Worm (Caenorhabditis elegans) whole organism, young adult: ENCODE data around the gene lron-2.
A peak's percentile ranks its signal among the peaks of the same experiment; 100 is the strongest.

Experiments used
- B0035.1 ChIP-seq: sonication (generic microtip); optimal IDR thresholded peaks from 2 replicates; lab custom pipeline; 2016; ENCODE audit warnings: missing genetic modification characterization, mild to moderate bottlenecking, missing compliant biosample characterization, missing genotype, missing genetic modification reagents
- D2030.7 ChIP-seq: fragments of 200-800 bp; sonication (Bioruptor generic); IDR thresholded peaks from 2 replicates; pipeline ENCODE4 v1.3.6; 2022; ENCODE audit warnings: missing genetic modification reagents, missing genetic modification characterization, missing compliant biosample characterization
- F23B12.7 ChIP-seq: sonication (generic microtip); optimal IDR thresholded peaks from 2 replicates; lab custom pipeline; 2017; ENCODE audit warnings: missing genetic modification characterization, mild to moderate bottlenecking, missing compliant biosample characterization, antibody characterized with exemption, moderate library complexity; ENCODE audit not compliant: insufficient read depth
- F49E8.2 ChIP-seq: sonication (generic microtip); optimal IDR thresholded peaks from 3 replicates; lab custom pipeline; 2017; ENCODE audit warnings: missing genetic modification characterization, mild to moderate bottlenecking, missing compliant biosample characterization, antibody characterized with exemption, moderate library complexity; ENCODE audit not compliant: insufficient read depth
- F52B5.7 ChIP-seq: sonication (generic microtip); optimal IDR thresholded peaks from 2 replicates; lab custom pipeline; 2016; ENCODE audit warnings: mild to moderate bottlenecking, missing genetic modification characterization, missing compliant biosample characterization
- F57A8.1 ChIP-seq: fragments of 200-800 bp; sonication (Bioruptor generic); optimal IDR thresholded peaks from 2 replicates; lab custom pipeline; 2018; ENCODE audit warnings: mild to moderate bottlenecking, missing genetic modification characterization, moderate library complexity, missing compliant biosample characterization
- F57C9.4 ChIP-seq: sonication (generic microtip); optimal IDR thresholded peaks from 2 replicates; lab custom pipeline; 2017; ENCODE audit warnings: mild to moderate bottlenecking, missing genetic modification characterization, missing compliant biosample characterization
- Y95B8A.8 ChIP-seq: fragments of 200-800 bp; sonication (Bioruptor generic); IDR thresholded peaks from 2 replicates; pipeline ENCODE4 v1.3.6; 2022; ENCODE audit warnings: missing genetic modification reagents, missing genetic modification characterization, missing compliant biosample characterization
- aptf-3 ChIP-seq: fragments of 200-800 bp; sonication (Bioruptor generic); IDR thresholded peaks from 2 replicates; pipeline ENCODE4 v1.3.6; 2022; ENCODE audit warnings: missing genetic modification characterization, missing compliant biosample characterization
- atf-7 ChIP-seq: sonication (generic microtip); optimal IDR thresholded peaks from 2 replicates; lab custom pipeline; 2017; ENCODE audit warnings: mild to moderate bottlenecking, missing genetic modification characterization, missing compliant biosample characterization
- attf-3 ChIP-seq: fragments of 200-800 bp; sonication (Bioruptor generic); conservative IDR thresholded peaks from 2 replicates; pipeline ENCODE4 v1.3.6; 2022; ENCODE audit warnings: missing genetic modification reagents, missing genetic modification characterization, missing compliant biosample characterization
- attf-5 ChIP-seq: fragments of 200-800 bp; sonication (Bioruptor generic); optimal IDR thresholded peaks from 2 replicates; lab custom pipeline; 2018; ENCODE audit warnings: mild to moderate bottlenecking, missing genetic modification characterization, missing compliant biosample characterization
- attf-6 ChIP-seq: fragments of 200-800 bp; sonication (Bioruptor generic); IDR thresholded peaks from 2 replicates; pipeline ENCODE4 v1.3.6; 2022; ENCODE audit warnings: missing genetic modification reagents, missing genetic modification characterization, missing compliant biosample characterization
- bed-1 ChIP-seq: fragments of 200-800 bp; sonication (Bioruptor generic); IDR thresholded peaks from 2 replicates; pipeline ENCODE4 v1.3.6; 2022; ENCODE audit warnings: missing genetic modification reagents, missing genetic modification characterization, missing compliant biosample characterization
- bed-2 ChIP-seq: fragments of 200-800 bp; sonication (Bioruptor generic); IDR thresholded peaks from 2 replicates; pipeline ENCODE4 v1.3.6; 2022; ENCODE audit warnings: missing genetic modification reagents, missing genetic modification characterization, missing compliant biosample characterization
- cebp-1 ChIP-seq, 2 experiments: fragments of 200-800 bp in 1 of 2; sonication (Bioruptor generic) in 1 of 2; sonication (generic microtip) in 1 of 2; IDR thresholded peaks in 1 of 2; optimal IDR thresholded peaks in 1 of 2; 2 replicates each; pipeline versions ENCODE4 v1.3.6 to Lab custom; 2017 to 2022; ENCODE audit warnings: missing compliant biosample characterization in 2 of 2, missing genetic modification characterization in 2 of 2, mild to moderate bottlenecking in 1 of 2, missing genetic modification reagents in 1 of 2, moderate library complexity in 1 of 2
- ceh-40 ChIP-seq: fragments of 200-800 bp; sonication (Bioruptor generic); IDR thresholded peaks from 2 replicates; pipeline ENCODE4 v1.3.6; 2022; ENCODE audit warnings: missing genetic modification characterization, missing compliant biosample characterization
- egl-44 ChIP-seq: fragments of 200-800 bp; sonication (Bioruptor generic); IDR thresholded peaks from 2 replicates; pipeline ENCODE4 v1.3.6; 2022; ENCODE audit warnings: missing genetic modification reagents, missing genetic modification characterization, missing compliant biosample characterization
- egrh-3 ChIP-seq: fragments of 200-800 bp; sonication (Bioruptor generic); IDR thresholded peaks from 2 replicates; pipeline ENCODE4 v1.3.6; 2022; ENCODE audit warnings: missing genetic modification reagents, missing genetic modification characterization, missing compliant biosample characterization
- hsf-1 ChIP-seq: fragments of 200-800 bp; sonication (Bioruptor generic); IDR thresholded peaks from 2 replicates; pipeline ENCODE4 v1.3.6; 2022; ENCODE audit warnings: missing genetic modification reagents, missing genetic modification characterization, missing compliant biosample characterization
- lag-1 ChIP-seq: fragments of 200-800 bp; sonication (Bioruptor generic); IDR thresholded peaks from 2 replicates; pipeline ENCODE4 v1.3.6; 2022; ENCODE audit warnings: missing genetic modification reagents, missing genetic modification characterization, missing compliant biosample characterization
- let-607 ChIP-seq, 2 experiments: fragments of 200-800 bp in 1 of 2; sonication (Bioruptor generic) in 1 of 2; sonication (generic microtip) in 1 of 2; optimal IDR thresholded peaks; 2 replicates each; lab custom pipeline; 2016 to 2018; ENCODE audit warnings: mild to moderate bottlenecking in 2 of 2, missing compliant biosample characterization in 2 of 2, missing genetic modification characterization in 2 of 2, moderate library complexity in 2 of 2, missing genotype in 1 of 2
- lin-26 ChIP-seq: fragments of 200-800 bp; sonication (Bioruptor generic); IDR thresholded peaks from 2 replicates; pipeline ENCODE4 v1.3.6; 2022; ENCODE audit warnings: missing genetic modification reagents, missing genetic modification characterization, missing compliant biosample characterization
- lsl-1 ChIP-seq: fragments of 200-800 bp; sonication (Bioruptor generic); optimal IDR thresholded peaks from 2 replicates; lab custom pipeline; 2018; ENCODE audit warnings: mild to moderate bottlenecking, missing genetic modification characterization, moderate library complexity, missing compliant biosample characterization
- lsy-27 ChIP-seq: sonication (generic microtip); optimal IDR thresholded peaks from 2 replicates; lab custom pipeline; 2017; ENCODE audit warnings: missing genetic modification characterization, mild to moderate bottlenecking, missing compliant biosample characterization, antibody characterized with exemption, missing genotype, borderline replicate concordance; ENCODE audit not compliant: insufficient read depth
- madf-8 ChIP-seq: fragments of 200-800 bp; sonication (Bioruptor generic); conservative IDR thresholded peaks from 2 replicates; pipeline ENCODE4 v1.3.6; 2022; ENCODE audit warnings: missing genetic modification reagents, missing genetic modification characterization, missing compliant biosample characterization
- mcd-1 ChIP-seq: fragments of 200-800 bp; sonication (Bioruptor generic); IDR thresholded peaks from 2 replicates; pipeline ENCODE4 v1.3.6; 2022; ENCODE audit warnings: missing genetic modification reagents, missing genetic modification characterization, missing compliant biosample characterization
- nhr-179 ChIP-seq: sonication (generic microtip); optimal IDR thresholded peaks from 2 replicates; lab custom pipeline; 2016; ENCODE audit warnings: mild to moderate bottlenecking, missing genetic modification characterization, missing compliant biosample characterization
- nhr-80 ChIP-seq: sonication (generic microtip); optimal IDR thresholded peaks from 2 replicates; lab custom pipeline; 2016; ENCODE audit warnings: missing genetic modification characterization, missing compliant biosample characterization
- pbrm-1 ChIP-seq: fragments of 200-800 bp; sonication (Bioruptor generic); IDR thresholded peaks from 2 replicates; pipeline ENCODE4 v1.3.6; 2022; ENCODE audit warnings: missing genetic modification reagents, missing genetic modification characterization, missing compliant biosample characterization
- snpc-3.4 ChIP-seq: sonication (generic microtip); optimal IDR thresholded peaks from 2 replicates; lab custom pipeline; 2017; ENCODE audit warnings: missing genetic modification characterization, mild to moderate bottlenecking, missing compliant biosample characterization, antibody characterized with exemption, moderate library complexity, missing genotype, missing genetic modification reagents
- snpc-4 ChIP-seq, 5 experiments: fragments of 150-350 bp in 1 of 5; sonication (generic microtip) in 4 of 5; optimal IDR thresholded peaks; 2 replicates each; lab custom pipeline; 2014 to 2018; ENCODE audit warnings: missing genetic modification characterization in 5 of 5, missing biosample characterization in 3 of 5, antibody characterized with exemption in 2 of 5, mild to moderate bottlenecking in 2 of 5, missing compliant biosample characterization in 2 of 5, missing genotype in 2 of 5, moderate library complexity in 2 of 5, missing genetic modification reagents in 1 of 5
- unc-62 ChIP-seq: fragments of 150-350 bp; optimal IDR thresholded peaks from 2 replicates; lab custom pipeline; 2014; ENCODE audit warnings: missing biosample characterization, missing genetic modification reagents, missing genetic modification characterization
- zfh-2 ChIP-seq: fragments of 200-800 bp; sonication (Bioruptor generic); conservative IDR thresholded peaks from 2 replicates; pipeline ENCODE4 v1.3.6; 2022; ENCODE audit warnings: missing genetic modification reagents, missing genetic modification characterization, missing compliant biosample characterization
- ztf-26 ChIP-seq: sonication (generic microtip); optimal IDR thresholded peaks from 2 replicates; lab custom pipeline; 2017; ENCODE audit warnings: missing genetic modification characterization, missing compliant biosample characterization
- ztf-6 ChIP-seq: fragments of 200-800 bp; sonication (Bioruptor generic); IDR thresholded peaks from 2 replicates; pipeline ENCODE4 v1.3.6; 2022; ENCODE audit warnings: missing genetic modification reagents, missing genetic modification characterization, missing compliant biosample characterization

lron-2 gene

ce11 chrV:9287460-9287859 lies at the start of gene lron-2:
Gene lron-2 (minus strand): TSS chrV:9287560.
- TF ChIP-seq lag-1 (GFP tag; lab: Robert Waterston, UW) (no peak), egrh-3 (GFP tag; lab: Robert Waterston, UW) (no peak), ztf-26 (tag; lab: Kevin White, UChicago) (no peak), bed-1 (no peak), zfh-2 (GFP tag; lab: Robert Waterston, UW) (0 out of 2 replicates have a peak, but pooled peaks have one; percentile 27), pbrm-1 (GFP tag; lab: Robert Waterston, UW) (no peak), F52B5.7 (tag; lab: Kevin White, UChicago) (no peak), aptf-3 (GFP tag; lab: Robert Waterston, UW) (no peak)

ce11 chrV:9336462-9336861 lies 49.1 kb upstream of the lron-2 start, which contains the start of gene coq-6:
Gene coq-6 (plus strand): TSS chrV:9336762.
- no peak for TF ChIP-seq F49E8.2 (tag; lab: Kevin White, UChicago)
- TF ChIP-seq bed-1, result no peak
- no peak for TF ChIP-seq F52B5.7 (tag; lab: Kevin White, UChicago)
- TF ChIP-seq attf-5, result no peak
- no peak for TF ChIP-seq cebp-1 (GFP tag; IDR thresholded peaks at IDR 0.05; lab: Robert Waterston, UW)
- peak; percentile 1 for TF ChIP-seq cebp-1 (tag; optimal IDR thresholded peaks at IDR 0.05; lab: Kevin White, UChicago)
- no peak for TF ChIP-seq ztf-6

ce11 chrV:9334216-9334615 lies 46.9 kb upstream of the lron-2 start, which contains the start of gene ucp-4:
Gene ucp-4 (plus strand): TSS chrV:9334298.
- TF ChIP-seq hsf-1 (GFP tag; lab: Robert Waterston, UW), result no peak
- TF ChIP-seq nhr-80, result peak; percentile 72
- no peak for TF ChIP-seq snpc-4 (GFP tag; optimal IDR thresholded peaks at IDR 0.05; lab: Kevin White, UChicago)
- peak in 1 of 4 experiments; percentile 33 for TF ChIP-seq snpc-4 (tag; optimal IDR thresholded peaks at IDR 0.05; lab: Kevin White, UChicago)
- no peak for TF ChIP-seq madf-8 (GFP tag; lab: Robert Waterston, UW)
- peak; percentile 4 for TF ChIP-seq atf-7 (tag; lab: Kevin White, UChicago)
- no peak for TF ChIP-seq Y95B8A.8 (GFP tag; lab: Robert Waterston, UW)
- TF ChIP-seq mcd-1 (GFP tag; lab: Robert Waterston, UW), result no peak
- TF ChIP-seq egl-44 (GFP tag; lab: Robert Waterston, UW), result peak; percentile 30; the same call in 1 of the 2 replicates
- peak; percentile 76 for TF ChIP-seq attf-3
- no peak for TF ChIP-seq attf-6 (GFP tag; lab: Robert Waterston, UW)
- TF ChIP-seq unc-62 (GFP tag; lab: Kevin White, UChicago), result peak; percentile 75
- TF ChIP-seq let-607 (tag; optimal IDR thresholded peaks at IDR 0.05; lab: Kevin White, UChicago), result no peak

ce11 chrV:9333316-9334048 lies 46.1 kb upstream of the lron-2 start, which contains the start of gene acl-14:
Gene acl-14 (minus strand): TSS chrV:9333631.
- TF ChIP-seq F23B12.7 (tag; lab: Kevin White, UChicago) (no peak), lin-26 (GFP tag; lab: Robert Waterston, UW) (0 out of 2 replicates have a peak, but pooled peaks have one; percentile 15), cebp-1 (GFP tag; IDR thresholded peaks at IDR 0.05; lab: Robert Waterston, UW) (peak; percentile 96), cebp-1 (tag; optimal IDR thresholded peaks at IDR 0.05; lab: Kevin White, UChicago) (peak; percentile 97)

- TF ChIP-seq lsy-27 (tag; lab: Kevin White, UChicago) (no peak), nhr-179 (tag; lab: Kevin White, UChicago) (no peak), snpc-3.4 (tag; lab: Kevin White, UChicago) (no peak), D2030.7 (no peak), hsf-1 (GFP tag; lab: Robert Waterston, UW) (no peak), attf-6 (GFP tag; lab: Robert Waterston, UW) (no peak), ceh-40 (GFP tag; lab: Robert Waterston, UW) (no peak), F57A8.1 (GFP tag; lab: Kevin White, UChicago) (no peak), bed-2 (GFP tag; lab: Robert Waterston, UW) (no peak), B0035.1 (tag; lab: Kevin White, UChicago) (no peak), lsl-1 (GFP tag; lab: Kevin White, UChicago) (no peak), F57C9.4 (no peak)
Observed at ce11 chrV:9332611-9333315, 45.4 kb upstream of the lron-2 start.
